Worm (Caenorhabditis elegans): ENCODE measurements around the gene pph-1.

pph-1 gene

ce11 chrV:10702249-10702648, at the start of gene pph-1:
Gene pph-1 (plus strand): TSS chrV:10702549.
- no peak for TF ChIP-seq F49E8.2 (tag; optimal IDR thresholded peaks at IDR 0.05; ENCODE audit: insufficient read depth)
- TF ChIP-seq repo-1 (tag; optimal IDR thresholded peaks at IDR 0.05): no peak
- no peak for TF ChIP-seq lsy-27 (tag; optimal IDR thresholded peaks at IDR 0.05; ENCODE audit: borderline replicate concordance, insufficient read depth)
- TF ChIP-seq ztf-22 (GFP tag; optimal IDR thresholded peaks at IDR 0.05): no peak
- no peak for TF ChIP-seq fkh-3 (tag; optimal IDR thresholded peaks at IDR 0.05)
- TF ChIP-seq ztf-28 (GFP tag; IDR thresholded peaks at IDR 0.05): no peak
- TF ChIP-seq ekl-4 (GFP tag; IDR thresholded peaks at IDR 0.05): no peak
- TF ChIP-seq C17E4.6 (GFP tag; IDR thresholded peaks at IDR 0.05): no peak
- TF ChIP-seq hlh-26 (GFP tag; conservative IDR thresholded peaks at IDR 0.05): no peak
- TF ChIP-seq ZK185.1 (tag; optimal IDR thresholded peaks at IDR 0.05; ENCODE audit: poor library complexity, severe bottlenecking): no peak
- no peak for TF ChIP-seq mes-4 (tag; optimal IDR thresholded peaks at IDR 0.05)
- TF ChIP-seq lin-35 (GFP tag; optimal IDR thresholded peaks at IDR 0.05): no peak
- TF ChIP-seq F55B11.4 (tag; optimal IDR thresholded peaks at IDR 0.05; ENCODE audit: borderline replicate concordance, insufficient read depth): no peak

DNA sequence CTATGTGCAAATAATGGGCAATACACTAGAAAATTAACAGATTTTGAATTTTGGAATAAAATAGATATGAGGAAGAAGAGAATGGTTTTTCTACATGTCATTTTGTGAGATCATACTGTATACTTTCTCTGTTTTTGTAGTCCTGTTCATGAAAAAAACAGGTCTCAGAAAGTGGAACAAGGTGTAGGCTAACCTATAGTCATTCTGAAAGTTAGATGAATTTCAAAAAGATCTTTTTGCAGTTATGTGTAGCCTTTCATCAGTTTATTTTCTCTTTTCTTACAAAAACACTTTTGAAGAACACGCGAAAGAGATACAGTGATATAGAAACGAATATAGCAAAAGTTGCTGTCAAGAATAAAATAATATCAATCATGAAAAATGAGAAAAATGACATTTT, 48.2 kb upstream of the pph-1 start, which contains the start of gene ugt-35:
ugt-35 (minus strand) TSS at position 101 of the 400 bp plus-strand sequence.
- TF ChIP-seq ztf-3 (GFP tag; optimal IDR thresholded peaks at IDR 0.05): no peak

DNA sequence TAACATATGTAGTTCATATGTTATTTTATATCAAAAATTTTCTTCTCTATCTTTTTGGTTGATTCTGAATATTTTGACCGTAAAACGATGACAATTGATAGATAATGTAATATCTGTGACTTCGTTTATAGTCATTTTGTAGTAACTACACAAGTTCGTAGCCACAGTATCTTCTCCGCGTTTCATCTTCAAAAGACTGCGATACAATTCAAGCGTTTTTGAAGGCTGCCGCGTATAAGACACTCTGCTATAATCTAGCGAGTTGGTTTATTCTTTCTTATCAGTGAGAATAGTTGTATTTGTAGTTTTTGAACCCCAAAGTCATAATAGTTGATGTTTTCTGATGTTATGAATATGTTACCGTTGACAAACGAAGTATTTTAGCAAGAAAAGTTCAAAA, 45.4 kb upstream of the pph-1 start, which contains the start of gene ugt-34:
ugt-34 (minus strand) TSS at position 21 of the 400 bp plus-strand sequence.
- TF ChIP-seq lsy-27 (tag; optimal IDR thresholded peaks at IDR 0.05; ENCODE audit: borderline replicate concordance, insufficient read depth) (no peak), pbrm-1 (GFP tag; IDR thresholded peaks at IDR 0.05) (no peak), let-526 (GFP tag; IDR thresholded peaks at IDR 0.05) (no peak), snpc-1.3 (tag; optimal IDR thresholded peaks at IDR 0.05; ENCODE audit: insufficient read depth) (no peak), F57A8.1 (GFP tag; optimal IDR thresholded peaks at IDR 0.05) (no peak), sea-2 (GFP tag; IDR thresholded peaks at IDR 0.05) (no peak), let-607 (tag; optimal IDR thresholded peaks at IDR 0.05) (no peak), F23B12.7 (tag; optimal IDR thresholded peaks at IDR 0.05; ENCODE audit: insufficient read depth) (no peak), mes-4 (tag; optimal IDR thresholded peaks at IDR 0.05) (no peak), hmg-20 (GFP tag; IDR thresholded peaks at IDR 0.05) (no peak), madf-8 (GFP tag; conservative IDR thresholded peaks at IDR 0.05) (no peak), cebp-2 (GFP tag; IDR thresholded peaks at IDR 0.05) (no peak), F39B2.1 (GFP tag; IDR thresholded peaks at IDR 0.05) (no peak), lag-1 (GFP tag; IDR thresholded peaks at IDR 0.05) (no peak), unc-130 (GFP tag; optimal IDR thresholded peaks at IDR 0.05) (no peak)

ce11 chrV:10657959-10658358, 44.4 kb upstream of the pph-1 start, which contains the start of gene tut-2:
Gene tut-2 (plus strand): TSS chrV:10658235.
- TF ChIP-seq cebp-2 (GFP tag; IDR thresholded peaks at IDR 0.05): 0 out of 2 replicates have a peak, but pooled peaks have one; percentile 14
- no peak for TF ChIP-seq mes-4 (tag; optimal IDR thresholded peaks at IDR 0.05)

DNA sequence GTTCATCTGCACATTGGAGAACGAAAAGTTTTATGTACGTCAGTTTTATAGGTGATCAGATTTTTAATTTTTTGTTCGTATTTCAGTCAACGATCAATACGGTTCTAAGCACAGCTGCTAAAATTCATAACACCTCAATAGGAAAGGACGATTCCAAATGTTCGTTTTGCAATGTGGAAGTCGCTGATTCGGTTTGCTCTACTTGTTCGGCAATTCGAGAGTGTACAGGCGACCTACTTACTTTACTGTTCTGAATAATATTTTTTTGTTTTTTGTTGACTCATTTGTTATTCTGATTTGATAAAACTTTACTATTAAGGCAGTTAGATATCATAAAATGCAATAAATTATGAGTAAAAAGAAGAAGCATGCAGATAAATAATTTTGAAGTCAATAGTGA, 43.0 kb upstream of the pph-1 start:
- peak; percentile 10 for TF ChIP-seq mxl-1 (tag; optimal IDR thresholded peaks at IDR 0.05)
- 0 out of 2 replicates have a peak, but pooled peaks have one; percentile 43 for TF ChIP-seq C17E4.6 (GFP tag; IDR thresholded peaks at IDR 0.05)
- TF ChIP-seq lin-26 (GFP tag; IDR thresholded peaks at IDR 0.05): peak; percentile 27; the same call in 1 of the 2 replicates
- no peak; the same call in 1 of the 2 replicates for TF ChIP-seq ekl-4 (GFP tag; IDR thresholded peaks at IDR 0.05)
- TF ChIP-seq him-1 (tag; optimal IDR thresholded peaks at IDR 0.05): peak; percentile 5
- peak; percentile 29; the same call in 1 of the 2 replicates for TF ChIP-seq B0336.3 (GFP tag; IDR thresholded peaks at IDR 0.05)
- TF ChIP-seq lin-54 (GFP tag; optimal IDR thresholded peaks at IDR 0.05): peak; percentile 16
- TF ChIP-seq F22D6.2 (tag; optimal IDR thresholded peaks at IDR 0.05): no peak
- TF ChIP-seq madf-6 (GFP tag; IDR thresholded peaks at IDR 0.05): peak; percentile 58
- no peak for TF ChIP-seq Y67H2A.10 (GFP tag; conservative IDR thresholded peaks at IDR 0.05)
- no peak for TF ChIP-seq nhr-90 (tag; optimal IDR thresholded peaks at IDR 0.05)
- TF ChIP-seq Y53G8AR.9 (GFP tag; conservative IDR thresholded peaks at IDR 0.05): no peak; the same call in 1 of the 2 replicates
- 0 out of 2 replicates have a peak, but pooled peaks have one; percentile 12 for TF ChIP-seq D2030.7 (GFP tag; IDR thresholded peaks at IDR 0.05)
- TF ChIP-seq hsf-1 (GFP tag; IDR thresholded peaks at IDR 0.05): 0 out of 2 replicates have a peak, but pooled peaks have one; percentile 43
- no peak for TF ChIP-seq sea-2 (GFP tag; IDR thresholded peaks at IDR 0.05)
- TF ChIP-seq T26A5.8 (tag; optimal IDR thresholded peaks at IDR 0.05): no peak
